Worm (Caenorhabditis elegans) whole organism, L4/young adult: ENCODE data around the gene drd-50.

Experiments used
- W03F9.2 ChIP-seq: fragments of 150-350 bp; optimal IDR thresholded peaks from 2 replicates; lab custom pipeline; 2014; ENCODE audit warnings: missing biosample characterization, missing genetic modification characterization
- dao-5 ChIP-seq: sonication (generic microtip); optimal IDR thresholded peaks from 2 replicates; lab custom pipeline; 2016; ENCODE audit warnings: missing genotype, missing genetic modification characterization, moderate library complexity, missing compliant biosample characterization
- him-1 ChIP-seq: sonication (generic microtip); optimal IDR thresholded peaks from 2 replicates; lab custom pipeline; 2016; ENCODE audit warnings: missing genotype, missing genetic modification reagents, missing genetic modification characterization, missing compliant biosample characterization

ce11 chrIV:4137472-4137871, 19.9 kb downstream of the drd-50 start, which contains the start of gene F49F1.9:
- TF ChIP-seq dao-5 (tag; lab: Kevin White, UChicago): no peak
- TF ChIP-seq him-1 (tag; lab: Kevin White, UChicago): no peak
- TF ChIP-seq W03F9.2 (tag; lab: Kevin White, UChicago): no peak
